Worm (Caenorhabditis elegans): ENCODE data around the gene srlf-30.

ce11 chrIV:10896512-10896911, 3.7 kb upstream of the srlf-30 start, which contains the start of gene srlf-13:
- TF ChIP-seq W03F9.2 (tag; optimal IDR thresholded peaks at IDR 0.05) (no peak), him-1 (tag; optimal IDR thresholded peaks at IDR 0.05) (no peak)
